Worm (Caenorhabditis elegans) whole organism, L4/young adult: ENCODE results near the gene nlp-55.

Experiments
- W03F9.2 ChIP-seq: fragments of 150-350 bp; optimal IDR thresholded peaks from 2 replicates; lab custom pipeline; 2014; ENCODE audit warnings: missing biosample characterization, missing genetic modification characterization
- him-1 ChIP-seq: sonication (generic microtip); optimal IDR thresholded peaks from 2 replicates; lab custom pipeline; 2016; ENCODE audit warnings: missing genotype, missing genetic modification reagents, missing genetic modification characterization, missing compliant biosample characterization

ce11 chrII:8312012-8312411 is 16.8 kb upstream of the nlp-55 start:
- no peak for TF ChIP-seq W03F9.2 (tag; lab: Kevin White, UChicago)
- no peak for TF ChIP-seq him-1 (tag; lab: Kevin White, UChicago)
